Worm (Caenorhabditis elegans) whole organism, mixed stage, embryonic: ENCODE results near the gene D1054.1.

Experiments
- blmp-1 ChIP-seq: fragments of 150-350 bp; optimal IDR thresholded peaks from 2 replicates; lab custom pipeline; 2014; ENCODE audit warnings: missing biosample characterization, missing genetic modification characterization
- ces-1 ChIP-seq: fragments of 150-350 bp; optimal IDR thresholded peaks from 2 replicates; lab custom pipeline; 2014; ENCODE audit warnings: missing biosample characterization, missing genetic modification reagents, missing genetic modification characterization
- elt-1 ChIP-seq: sonication (generic microtip); optimal IDR thresholded peaks from 2 replicates; lab custom pipeline; 2017; ENCODE audit warnings: missing genetic modification characterization, mild to moderate bottlenecking, missing compliant biosample characterization, antibody characterized with exemption, moderate library complexity, borderline replicate concordance; ENCODE audit not compliant: insufficient read depth
- hlh-1 ChIP-seq: fragments of 150-350 bp; optimal IDR thresholded peaks from 2 replicates; lab custom pipeline; 2014; ENCODE audit warnings: missing biosample characterization, missing genetic modification reagents, missing genetic modification characterization
- lin-13 ChIP-seq: fragments of 150-350 bp; optimal IDR thresholded peaks from 2 replicates; lab custom pipeline; 2014; ENCODE audit warnings: missing biosample characterization, missing genetic modification characterization
- mab-5 ChIP-seq: fragments of 150-350 bp; optimal IDR thresholded peaks from 2 replicates; lab custom pipeline; 2014; ENCODE audit warnings: missing biosample characterization, missing genetic modification characterization
- mep-1 ChIP-seq: fragments of 150-350 bp; optimal IDR thresholded peaks from 2 replicates; lab custom pipeline; 2017; ENCODE audit warnings: missing biosample characterization, missing genetic modification reagents, missing genetic modification characterization, inconsistent platforms
- nhr-12 ChIP-seq: fragments of 150-350 bp; optimal IDR thresholded peaks from 2 replicates; lab custom pipeline; 2014; ENCODE audit warnings: missing biosample characterization, missing genetic modification characterization
- nhr-237 ChIP-seq: fragments of 150-350 bp; optimal IDR thresholded peaks from 2 replicates; lab custom pipeline; 2014; ENCODE audit warnings: missing biosample characterization, missing genetic modification characterization
- nhr-28 ChIP-seq: fragments of 150-350 bp; optimal IDR thresholded peaks from 2 replicates; lab custom pipeline; 2014; ENCODE audit warnings: missing biosample characterization, missing genetic modification characterization
- nhr-76 ChIP-seq: sonication (generic microtip); optimal IDR thresholded peaks from 2 replicates; lab custom pipeline; 2017; ENCODE audit warnings: missing biosample characterization, missing genetic modification characterization
- sptf-1 ChIP-seq: sonication (generic microtip); optimal IDR thresholded peaks from 2 replicates; lab custom pipeline; 2017; ENCODE audit warnings: mild to moderate bottlenecking, missing genetic modification characterization, moderate library complexity, missing compliant biosample characterization
- unc-39 ChIP-seq: fragments of 150-350 bp; optimal IDR thresholded peaks from 2 replicates; lab custom pipeline; 2014; ENCODE audit warnings: missing biosample characterization, missing genetic modification characterization
- unc-62 ChIP-seq: fragments of 150-350 bp; optimal IDR thresholded peaks from 2 replicates; lab custom pipeline; 2014; ENCODE audit warnings: missing biosample characterization, missing genetic modification reagents, missing genetic modification characterization

- TF ChIP-seq mab-5 (tag; lab: Kevin White, UChicago) (no peak), mep-1 (tag; lab: Kevin White, UChicago) (no peak), sptf-1 (no peak), nhr-12 (tag; lab: Kevin White, UChicago) (no peak), blmp-1 (tag; lab: Kevin White, UChicago) (no peak), lin-13 (no peak), unc-62 (GFP tag; lab: Kevin White, UChicago) (no peak), nhr-28 (tag; lab: Kevin White, UChicago) (no peak), nhr-76 (tag; lab: Kevin White, UChicago) (no peak), elt-1 (tag; lab: Kevin White, UChicago) (no peak), hlh-1 (no peak), unc-39 (tag; lab: Kevin White, UChicago) (no peak), nhr-237 (tag; lab: Kevin White, UChicago) (no peak), ces-1 (GFP tag; lab: Kevin White, UChicago) (no peak)
Measured at ce11 chrV:10726691-10727090, 43.3 kb downstream of the D1054.1 start.
